Worm (Caenorhabditis elegans): ENCODE data around the gene sams-3.

DNA sequence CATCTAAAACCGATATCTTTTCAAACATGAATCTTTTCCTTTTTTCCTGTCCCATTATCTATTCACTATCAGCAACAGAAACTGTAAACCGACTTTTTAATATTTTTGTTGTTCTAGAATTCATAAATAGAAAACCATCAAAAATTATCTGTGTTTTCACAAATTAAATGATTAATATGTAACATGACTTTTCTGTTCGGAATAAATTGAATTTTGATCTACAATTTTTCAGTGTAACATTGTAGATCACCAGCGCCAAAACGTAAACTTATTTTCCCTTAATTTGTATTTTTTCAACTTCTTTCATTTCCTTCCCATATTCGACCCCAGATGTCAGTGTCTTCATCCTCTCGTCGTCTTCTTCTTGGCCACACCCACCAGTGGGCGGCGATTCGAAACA lies 42.8 kb downstream of the sams-3 start, which contains the start of gene H04M03.3:
- TF ChIP-seq ama-1 (optimal IDR thresholded peaks at IDR 0.05) = no peak
- TF ChIP-seq sdc-2 (tag; optimal IDR thresholded peaks at IDR 0.05) = no peak
- TF ChIP-seq nhr-232 (tag; optimal IDR thresholded peaks at IDR 0.05) = no peak
- no peak for TF ChIP-seq fkh-10 (GFP tag; optimal IDR thresholded peaks at IDR 0.05)
- TF ChIP-seq Y22D7AL.16 (tag; optimal IDR thresholded peaks at IDR 0.05) = no peak
- TF ChIP-seq tbx-2 (tag; optimal IDR thresholded peaks at IDR 0.05) = no peak
